Worm (Caenorhabditis elegans) whole organism, L1 larva: ENCODE measurements around the gene ntl-9.

Experiments used
- ces-1 ChIP-seq: fragments of 150-350 bp; optimal IDR thresholded peaks from 2 replicates; lab custom pipeline; 2014; ENCODE audit warnings: missing biosample characterization, missing genetic modification reagents, missing genetic modification characterization
- dpl-1 ChIP-seq, 3 experiments: fragments of 150-350 bp in 2 of 3; sonication (generic microtip) in 1 of 3; optimal IDR thresholded peaks; 2 replicates each; lab custom pipeline; 2014 to 2017; ENCODE audit warnings: missing biosample characterization in 3 of 3, missing genetic modification characterization in 3 of 3, missing genetic modification reagents in 3 of 3
- fkh-4 ChIP-seq: sonication (generic microtip); optimal IDR thresholded peaks from 2 replicates; lab custom pipeline; 2016; ENCODE audit warnings: missing compliant biosample characterization, missing genetic modification characterization, borderline replicate concordance
- hpl-2 ChIP-seq: fragments of 150-350 bp; optimal IDR thresholded peaks from 2 replicates; lab custom pipeline; 2014; ENCODE audit warnings: missing biosample characterization, missing genetic modification reagents, missing genetic modification characterization
- jun-1 ChIP-seq: fragments of 150-350 bp; optimal IDR thresholded peaks from 2 replicates; lab custom pipeline; 2014; ENCODE audit warnings: missing biosample characterization, missing genetic modification reagents, missing genetic modification characterization
- lin-39 ChIP-seq: fragments of 150-350 bp; optimal IDR thresholded peaks from 2 replicates; lab custom pipeline; 2014; ENCODE audit warnings: missing biosample characterization, missing genetic modification reagents, missing genetic modification characterization
- lir-3 ChIP-seq: sonication (generic microtip); optimal IDR thresholded peaks from 2 replicates; lab custom pipeline; 2016; ENCODE audit warnings: mild to moderate bottlenecking, missing genetic modification characterization, moderate library complexity, missing compliant biosample characterization; ENCODE audit not compliant: poor library complexity
- mdl-1 ChIP-seq, 2 experiments: fragments of 150-350 bp; optimal IDR thresholded peaks; 2 replicates each; lab custom pipeline; 2014 to 2017; ENCODE audit warnings: missing biosample characterization in 2 of 2, missing genetic modification characterization in 2 of 2, inconsistent platforms in 1 of 2
- nhr-77 ChIP-seq: fragments of 150-350 bp; optimal IDR thresholded peaks from 2 replicates; lab custom pipeline; 2014; ENCODE audit warnings: missing biosample characterization, missing genetic modification characterization
- swsn-7 ChIP-seq: sonication (generic microtip); optimal IDR thresholded peaks from 2 replicates; lab custom pipeline; 2016; ENCODE audit warnings: missing genetic modification characterization, missing compliant biosample characterization
- ztf-11 ChIP-seq, 2 experiments: sonication (generic microtip); optimal IDR thresholded peaks; 2 replicates each; lab custom pipeline; 2016 to 2017; ENCODE audit warnings: missing genetic modification characterization in 2 of 2, missing biosample characterization in 1 of 2, missing compliant biosample characterization in 1 of 2

DNA sequence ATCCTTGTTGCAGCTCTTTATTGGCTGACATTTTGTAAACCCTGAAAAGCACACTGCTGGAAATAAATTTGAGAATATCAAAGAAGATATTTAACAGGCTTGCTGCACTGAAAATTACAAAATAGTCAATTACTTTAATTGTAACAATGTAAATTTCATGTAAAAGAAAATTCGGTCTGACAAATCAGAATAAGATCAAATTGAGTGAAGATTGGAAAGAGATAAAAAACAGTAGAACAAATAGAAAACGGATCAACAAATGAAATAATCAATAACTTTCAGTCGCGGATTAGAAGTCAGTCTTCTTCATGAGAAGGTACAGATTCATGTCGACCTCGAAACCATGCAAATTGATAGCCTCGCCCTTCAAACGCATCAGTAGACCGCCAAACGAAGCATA is 27.2 kb upstream of the ntl-9 start, which contains the start of gene rars-1:
- TF ChIP-seq mdl-1 (tag; optimal IDR thresholded peaks at IDR 0.05; lab: Kevin White, UChicago), result no peak
- TF ChIP-seq jun-1 (tag; lab: Kevin White, UChicago), result no peak
- no peak for TF ChIP-seq lin-39
- TF ChIP-seq nhr-77 (tag; lab: Kevin White, UChicago), result no peak
- TF ChIP-seq fkh-4 (tag; lab: Kevin White, UChicago), result no peak
- no peak for TF ChIP-seq swsn-7
- TF ChIP-seq ztf-11 (tag; optimal IDR thresholded peaks at IDR 0.05; lab: Kevin White, UChicago), result no peak
- no peak for TF ChIP-seq hpl-2
- no peak for TF ChIP-seq dpl-1 (GFP tag; optimal IDR thresholded peaks at IDR 0.05; lab: Kevin White, UChicago)
- TF ChIP-seq lir-3 (tag; lab: Kevin White, UChicago), result no peak
- TF ChIP-seq ces-1 (GFP tag; lab: Kevin White, UChicago), result no peak
